Worm (Caenorhabditis elegans): Measurements from ENCODE around the gene Y43F4A.1.

Gene Y43F4A.1

ce11 chrIII:13275784-13276183, 52.9 kb downstream of the Y43F4A.1 start (continued):
- no peak for TF ChIP-seq dmd-4 (tag; optimal IDR thresholded peaks at IDR 0.05; ENCODE audit: borderline replicate concordance)
- no peak for TF ChIP-seq pax-1 (tag; optimal IDR thresholded peaks at IDR 0.05)
- no peak for TF ChIP-seq ceh-9 (tag; optimal IDR thresholded peaks at IDR 0.05)
- TF ChIP-seq fkh-10 (GFP tag; optimal IDR thresholded peaks at IDR 0.05) = no peak
- peak; percentile 59 for TF ChIP-seq ceh-18 (tag; optimal IDR thresholded peaks at IDR 0.05)
- no peak for TF ChIP-seq tbx-7 (tag; optimal IDR thresholded peaks at IDR 0.05)
- no peak for TF ChIP-seq npax-4 (tag; optimal IDR thresholded peaks at IDR 0.05)
- TF ChIP-seq tbx-2 (tag; optimal IDR thresholded peaks at IDR 0.05) = peak; percentile 76
- peak; percentile 40 for TF ChIP-seq ceh-14 (tag; optimal IDR thresholded peaks at IDR 0.05)
- TF ChIP-seq ceh-19 (GFP tag; optimal IDR thresholded peaks at IDR 0.05) = peak; percentile 47
- TF ChIP-seq gmeb-2 (tag; optimal IDR thresholded peaks at IDR 0.05) = no peak
- TF ChIP-seq fkh-6 (tag; optimal IDR thresholded peaks at IDR 0.05) = peak; percentile 10
- no peak for TF ChIP-seq ceh-24 (tag; optimal IDR thresholded peaks at IDR 0.05)
- no peak for TF ChIP-seq pros-1 (tag; optimal IDR thresholded peaks at IDR 0.05)
- peak; percentile 74 for TF ChIP-seq nfya-1 (tag; optimal IDR thresholded peaks at IDR 0.05)
- no peak for TF ChIP-seq eyg-1 (tag; optimal IDR thresholded peaks at IDR 0.05)
- no peak for TF ChIP-seq K09A11.1 (tag; optimal IDR thresholded peaks at IDR 0.05; ENCODE audit: insufficient read depth)
- no peak for TF ChIP-seq unc-55 (GFP tag; optimal IDR thresholded peaks at IDR 0.05)
- no peak for TF ChIP-seq nhr-11 (tag; optimal IDR thresholded peaks at IDR 0.05)
- TF ChIP-seq pat-9 (tag; optimal IDR thresholded peaks at IDR 0.05) = no peak
- no peak for TF ChIP-seq ceh-22 (tag; optimal IDR thresholded peaks at IDR 0.05)
- TF ChIP-seq lim-6 (tag; optimal IDR thresholded peaks at IDR 0.05) = no peak
- TF ChIP-seq elt-2 (tag; optimal IDR thresholded peaks at IDR 0.05) = no peak
- TF ChIP-seq hlh-13 (GFP tag; optimal IDR thresholded peaks at IDR 0.05) = no peak
- TF ChIP-seq lin-11 (tag; optimal IDR thresholded peaks at IDR 0.05) = no peak
- TF ChIP-seq che-1 (tag; optimal IDR thresholded peaks at IDR 0.05) = no peak
- no peak for TF ChIP-seq hlh-15 (tag; optimal IDR thresholded peaks at IDR 0.05)
- peak; percentile 84 for TF ChIP-seq ceh-31 (tag; optimal IDR thresholded peaks at IDR 0.05)
- TF ChIP-seq ceh-34 (tag; optimal IDR thresholded peaks at IDR 0.05) = no peak
- no peak for TF ChIP-seq pqm-1 (tag; optimal IDR thresholded peaks at IDR 0.05)

- TF ChIP-seq ceh-30 (tag; optimal IDR thresholded peaks at IDR 0.05) (no peak), T23F11.4 (GFP tag; optimal IDR thresholded peaks at IDR 0.05) (no peak), ceh-24 (tag; optimal IDR thresholded peaks at IDR 0.05) (no peak), K09A11.1 (tag; optimal IDR thresholded peaks at IDR 0.05; ENCODE audit: insufficient read depth) (no peak), odd-2 (tag; optimal IDR thresholded peaks at IDR 0.05) (no peak), mec-3 (tag; optimal IDR thresholded peaks at IDR 0.05; ENCODE audit: borderline replicate concordance) (no peak), ceh-22 (tag; optimal IDR thresholded peaks at IDR 0.05) (no peak), ceh-48 (tag; optimal IDR thresholded peaks at IDR 0.05) (no peak), elt-4 (tag; optimal IDR thresholded peaks at IDR 0.05) (no peak), ceh-45 (GFP tag; IDR thresholded peaks at IDR 0.05) (no peak), K02D7.2 (tag; optimal IDR thresholded peaks at IDR 0.05) (no peak), ceh-31 (tag; optimal IDR thresholded peaks at IDR 0.05) (no peak), hlh-13 (GFP tag; optimal IDR thresholded peaks at IDR 0.05) (no peak), nhr-232 (tag; optimal IDR thresholded peaks at IDR 0.05) (no peak), ceh-6 (GFP tag; optimal IDR thresholded peaks at IDR 0.05) (no peak), fkh-10 (GFP tag; optimal IDR thresholded peaks at IDR 0.05) (no peak), sox-2 (GFP tag; IDR thresholded peaks at IDR 0.05) (no peak), nhr-11 (tag; optimal IDR thresholded peaks at IDR 0.05) (no peak)
Measured at ce11 chrIII:13276958-13277357, 54.1 kb downstream of the Y43F4A.1 start, which contains the start of gene unc-64. Gene unc-64 (plus strand): TSS chrIII:13277258.
